Worm (Caenorhabditis elegans) whole organism, L1 larva: ENCODE results near the gene C35D6.13.

Experiments
- C16A3.4 ChIP-seq: fragments of 150-350 bp; optimal IDR thresholded peaks from 2 replicates; lab custom pipeline; 2014; ENCODE audit warnings: missing biosample characterization, missing genetic modification characterization
- ceh-90 ChIP-seq: sonication (generic microtip); optimal IDR thresholded peaks from 2 replicates; lab custom pipeline; 2016; ENCODE audit warnings: missing genetic modification characterization, missing compliant biosample characterization
- fkh-10 ChIP-seq: sonication (generic microtip); optimal IDR thresholded peaks from 2 replicates; lab custom pipeline; 2017; ENCODE audit warnings: missing biosample characterization, missing genetic modification reagents, missing genetic modification characterization
- nhr-76 ChIP-seq: sonication (generic microtip); optimal IDR thresholded peaks from 2 replicates; lab custom pipeline; 2017; ENCODE audit warnings: missing biosample characterization, missing genetic modification characterization

DNA sequence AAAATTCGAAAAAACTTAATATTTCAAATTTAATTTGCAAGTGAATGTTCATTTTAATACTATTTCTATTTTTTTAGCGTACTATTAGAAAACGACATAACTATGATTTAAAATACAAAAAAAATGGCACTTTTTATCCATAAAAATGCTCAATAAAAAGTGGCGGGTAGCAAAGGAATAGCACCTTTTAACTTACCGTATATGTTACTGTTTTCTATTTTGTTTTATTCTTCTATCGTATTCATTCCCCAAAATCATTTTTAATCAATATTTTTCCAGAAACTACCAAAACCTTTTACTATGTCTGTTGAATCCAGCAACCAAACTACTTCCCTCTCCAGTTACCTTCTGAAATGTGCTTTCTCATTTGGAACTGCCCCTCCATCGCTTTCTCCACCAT is 13.9 kb downstream of the C35D6.13 start, which contains the start of gene C35D6.4:
- TF ChIP-seq ceh-90 (tag; lab: Kevin White, UChicago) (no peak), nhr-76 (tag; lab: Kevin White, UChicago) (no peak), fkh-10 (GFP tag; lab: Kevin White, UChicago) (no peak), C16A3.4 (tag; lab: Kevin White, UChicago) (no peak)
